Fruit fly (Drosophila melanogaster) whole organism: Measurements from ENCODE around the gene CG8202.

Source experiments
- CG8478 ChIP-seq: fragments of >200 bp; optimal IDR thresholded peaks from 2 replicates; lab custom pipeline; 2018; ENCODE audit warnings: inconsistent platforms
- pan ChIP-seq: fragments of >200 bp; optimal IDR thresholded peaks from 2 replicates; lab custom pipeline; 2017
- psq ChIP-seq: fragments of >200 bp; optimal IDR thresholded peaks from 2 replicates; lab custom pipeline; 2017

DNA sequence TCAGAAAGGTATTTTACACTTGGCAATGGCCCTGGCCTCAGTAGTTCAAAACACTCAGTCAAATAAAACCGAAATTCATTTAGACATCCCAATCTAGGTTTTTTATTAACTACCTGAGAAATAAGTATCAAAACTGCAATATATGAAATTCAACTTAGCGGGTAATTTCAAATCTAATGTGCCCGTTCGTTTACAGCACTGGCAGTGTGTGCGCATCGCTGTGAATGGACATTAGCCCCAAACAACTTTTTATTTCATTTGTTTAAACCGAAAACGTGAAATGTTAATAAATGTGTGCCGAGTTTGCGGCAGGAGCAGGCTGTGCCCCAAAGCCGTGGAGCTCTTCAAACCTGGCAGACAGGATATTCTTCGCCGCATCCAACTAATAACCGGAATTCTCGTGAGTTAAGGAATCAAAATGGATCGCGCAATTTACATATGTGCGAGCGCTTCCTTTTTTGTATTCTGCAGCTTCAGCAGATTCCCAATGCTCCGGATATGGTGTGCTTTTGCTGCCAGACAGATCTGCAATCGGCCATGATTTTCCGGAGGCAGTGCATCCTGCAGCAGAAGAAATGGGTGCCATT lies 8.8 kb upstream of the CG8202 start, which contains the start of gene nom:
- no peak for TF ChIP-seq psq (lab: Kevin White, UChicago)
- TF ChIP-seq pan (lab: Kevin White, UChicago), result no peak
- TF ChIP-seq CG8478 (lab: Kevin White, UChicago), result no peak
